Worm (Caenorhabditis elegans): ENCODE measurements around the gene col-173.

col-173 gene

DNA sequence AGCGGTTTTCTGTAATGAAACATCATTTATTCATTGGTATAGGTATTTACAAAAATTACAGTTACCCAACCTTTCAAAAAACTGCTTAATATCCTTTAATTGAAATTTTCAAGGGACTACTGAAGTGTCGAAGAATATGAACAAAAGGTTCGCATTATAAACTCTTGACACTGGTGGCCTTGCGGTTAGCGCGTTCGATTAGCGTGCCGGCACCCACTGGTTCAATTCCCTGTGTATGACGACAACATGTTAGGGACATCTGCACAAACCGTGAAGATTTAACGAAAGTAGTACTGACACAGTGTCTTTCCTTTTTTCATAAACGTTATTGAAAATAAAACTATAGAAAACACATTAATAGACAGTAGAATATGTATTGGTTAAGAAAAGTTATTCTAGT is 9.6 kb downstream of the col-173 start (continued):
- TF ChIP-seq dmd-6 (GFP tag; IDR thresholded peaks at IDR 0.05) (peak; percentile 68), Y5F2A.4 (GFP tag; optimal IDR thresholded peaks at IDR 0.05) (peak; percentile 77), zag-1 (tag; optimal IDR thresholded peaks at IDR 0.05) (no peak), mep-1 (tag; optimal IDR thresholded peaks at IDR 0.05) (no peak), gei-8 (GFP tag; optimal IDR thresholded peaks at IDR 0.05) (peak; percentile 70), nhr-76 (tag; optimal IDR thresholded peaks at IDR 0.05) (no peak), nhr-237 (tag; optimal IDR thresholded peaks at IDR 0.05) (no peak), dmd-9 (GFP tag; IDR thresholded peaks at IDR 0.05) (peak; percentile 69; the same call in 1 of the 2 replicates), nhr-11 (tag; optimal IDR thresholded peaks at IDR 0.05) (no peak), dve-1 (tag; optimal IDR thresholded peaks at IDR 0.05; ENCODE audit: insufficient read depth) (peak; percentile 72), unc-39 (tag; optimal IDR thresholded peaks at IDR 0.05) (no peak), daf-12 (tag; optimal IDR thresholded peaks at IDR 0.05) (no peak), hlh-11 (tag; optimal IDR thresholded peaks at IDR 0.05) (peak; percentile 68), nhr-102 (tag; optimal IDR thresholded peaks at IDR 0.05) (peak; percentile 66), spr-3 (GFP tag; optimal IDR thresholded peaks at IDR 0.05) (peak; percentile 67), F37D6.2 (tag; optimal IDR thresholded peaks at IDR 0.05) (no peak), Y105C5A.15 (GFP tag; IDR thresholded peaks at IDR 0.05) (peak; percentile 73; the same call in 1 of the 2 replicates), lir-3 (tag; optimal IDR thresholded peaks at IDR 0.05) (peak; percentile 81), nhr-111 (GFP tag; optimal IDR thresholded peaks at IDR 0.05) (peak; percentile 88), ceh-28 (tag; optimal IDR thresholded peaks at IDR 0.05) (no peak), mxl-2 (GFP tag; conservative IDR thresholded peaks at IDR 0.05) (peak; percentile 69), F49E8.2 (tag; optimal IDR thresholded peaks at IDR 0.05; ENCODE audit: borderline replicate concordance) (peak; percentile 68), pqm-1 (tag; optimal IDR thresholded peaks at IDR 0.05) (no peak), zip-11 (GFP tag; IDR thresholded peaks at IDR 0.05) (peak; percentile 77; the same call in 1 of the 2 replicates), snpc-4 (tag; optimal IDR thresholded peaks at IDR 0.05) (no peak), lin-38 (GFP tag; IDR thresholded peaks at IDR 0.05) (no peak; the same call in 1 of the 2 replicates), ces-1 (GFP tag; optimal IDR thresholded peaks at IDR 0.05) (no peak), mxl-3 (GFP tag; optimal IDR thresholded peaks at IDR 0.05) (peak; percentile 69), ceh-62 (tag; optimal IDR thresholded peaks at IDR 0.05) (no peak), attf-4 (tag; optimal IDR thresholded peaks at IDR 0.05) (no peak), fkh-10 (GFP tag; optimal IDR thresholded peaks at IDR 0.05) (no peak), lsy-2 (tag; optimal IDR thresholded peaks at IDR 0.05) (no peak), F44E2.7 (GFP tag; IDR thresholded peaks at IDR 0.05) (peak; percentile 81; the same call in 1 of the 2 replicates), lin-39 (tag; optimal IDR thresholded peaks at IDR 0.05) (no peak), hif-1 (tag; optimal IDR thresholded peaks at IDR 0.05) (peak; percentile 10 to 35), spr-1 (tag; optimal IDR thresholded peaks at IDR 0.05) (peak; percentile 75), mdl-1 (tag; optimal IDR thresholded peaks at IDR 0.05) (peak in 1 of 2 experiments; percentile 14), ZK337.2 (GFP tag; IDR thresholded peaks at IDR 0.05) (0 out of 2 replicates have a peak, but pooled peaks have one; percentile 4), nhr-77 (tag; optimal IDR thresholded peaks at IDR 0.05) (no peak), ama-1 (optimal IDR thresholded peaks at IDR 0.05) (no peak), nhr-10 (tag; optimal IDR thresholded peaks at IDR 0.05) (no peak), daf-16 (GFP tag; optimal IDR thresholded peaks at IDR 0.05) (peak; percentile 73 to 96), daf-16 (tag; optimal IDR thresholded peaks at IDR 0.05) (peak; percentile 82), zfp-2 (tag; optimal IDR thresholded peaks at IDR 0.05) (peak; percentile 38), ceh-44 (GFP tag; IDR thresholded peaks at IDR 0.05) (peak; percentile 70; the same call in 1 of the 2 replicates), R02D3.7 (tag; optimal IDR thresholded peaks at IDR 0.05) (peak; percentile 2), skn-1 (tag; optimal IDR thresholded peaks at IDR 0.05) (no peak), arid-1 (GFP tag; conservative IDR thresholded peaks at IDR 0.05) (peak; percentile 91), Y75B8A.6 (GFP tag; IDR thresholded peaks at IDR 0.05) (peak; percentile 79; the same call in 1 of the 2 replicates), ztf-11 (tag; optimal IDR thresholded peaks at IDR 0.05) (no peak), Y48G9A.11 (GFP tag; IDR thresholded peaks at IDR 0.05) (peak; percentile 73), set-16 (GFP tag; IDR thresholded peaks at IDR 0.05) (no peak)

All from whole organism, L4 larva.